Fruit fly (Drosophila melanogaster) whole organism, wandering third instar larva: ENCODE results near the gene Mf.

Experiments
- Abd-B ChIP-seq: fragments of >200 bp; optimal IDR thresholded peaks from 2 replicates; lab custom pipeline; 2017; ENCODE audit warnings: missing biosample characterization, missing genetic modification characterization
- CG9705 ChIP-seq: fragments of 200-800 bp; sonication (Bioruptor generic); optimal IDR thresholded peaks from 2 replicates; lab custom pipeline; 2018; ENCODE audit warnings: missing biosample characterization, mild to moderate bottlenecking, missing genetic modification characterization
- Dfd ChIP-seq: fragments of >200 bp; optimal IDR thresholded peaks from 2 replicates; lab custom pipeline; 2017; ENCODE audit warnings: missing biosample characterization, missing genetic modification characterization
- Dif ChIP-seq: fragments of 200-275, 200-300 bp; sonication (Bioruptor generic); optimal IDR thresholded peaks from 2 replicates; lab custom pipeline; 2018; ENCODE audit warnings: missing biosample characterization, missing genetic modification characterization; ENCODE audit not compliant: partially characterized antibody
- GATAd ChIP-seq: sonication (Bioruptor generic); optimal IDR thresholded peaks from 2 replicates; lab custom pipeline; 2016; ENCODE audit warnings: missing biosample characterization, missing genetic modification characterization
- HLH106 ChIP-seq: fragments of 200-800 bp; optimal IDR thresholded peaks from 3 replicates; lab custom pipeline; 2019; ENCODE audit warnings: missing biosample characterization, mild to moderate bottlenecking, missing genetic modification characterization, moderate library complexity
- Hr78 ChIP-seq: fragments of >200 bp; optimal IDR thresholded peaks from 2 replicates; lab custom pipeline; 2017; ENCODE audit warnings: missing biosample characterization, missing genetic modification characterization
- Mio ChIP-seq: sonication (Bioruptor generic); optimal IDR thresholded peaks from 2 replicates; lab custom pipeline; 2016; ENCODE audit warnings: missing biosample characterization, missing genetic modification characterization
- Myc ChIP-seq: fragments of >200 bp; optimal IDR thresholded peaks from 2 replicates; lab custom pipeline; 2017
- OdsH ChIP-seq: fragments of 200-800 bp; sonication (Bioruptor generic); optimal IDR thresholded peaks from 2 replicates; lab custom pipeline; 2016; ENCODE audit warnings: missing biosample characterization, mild to moderate bottlenecking, missing genetic modification characterization
- Rel ChIP-seq, 2 experiments: fragments of 200-800 bp; sonication (Bioruptor generic) in 1 of 2; optimal IDR thresholded peaks; 2 replicates in 1 of 2; 3 replicates in 1 of 2; lab custom pipeline; 2016 to 2019; ENCODE audit warnings: mild to moderate bottlenecking in 2 of 2, missing biosample characterization in 2 of 2, missing genetic modification characterization in 2 of 2, moderate library complexity in 1 of 2
- Sp1 ChIP-seq: fragments of 200-800 bp; sonication (Bioruptor generic); optimal IDR thresholded peaks from 3 replicates; lab custom pipeline; 2019; ENCODE audit warnings: missing biosample characterization, mild to moderate bottlenecking, missing genetic modification characterization, moderate library complexity
- Vsx2 ChIP-seq: fragments of 200-300, 225-300 bp; sonication (Bioruptor generic); optimal IDR thresholded peaks from 2 replicates; lab custom pipeline; 2018; ENCODE audit warnings: missing biosample characterization, missing genetic modification characterization; ENCODE audit not compliant: partially characterized antibody
- br ChIP-seq: fragments of 200-800 bp; sonication (Bioruptor generic); optimal IDR thresholded peaks from 2 replicates; lab custom pipeline; 2016; ENCODE audit warnings: missing biosample characterization, missing genetic modification characterization
- dl ChIP-seq, 2 experiments: fragments of 175-275, 200-275 bp in 1 of 2; fragments of 200-275 bp in 1 of 2; sonication (Bioruptor generic); optimal IDR thresholded peaks; lab custom pipeline; 2018; ENCODE audit warnings: mild to moderate bottlenecking in 2 of 2, missing biosample characterization in 2 of 2, missing genetic modification characterization in 2 of 2, moderate library complexity in 2 of 2; ENCODE audit not compliant: partially characterized antibody in 2 of 2, insufficient read depth in 1 of 2
- dmrt93B ChIP-seq: fragments of 200-800 bp; sonication (Bioruptor generic); optimal IDR thresholded peaks from 2 replicates; lab custom pipeline; 2018; ENCODE audit warnings: missing biosample characterization, mild to moderate bottlenecking, missing genetic modification characterization
- dsf ChIP-seq: sonication (Bioruptor generic); optimal IDR thresholded peaks from 2 replicates; lab custom pipeline; 2016; ENCODE audit warnings: missing biosample characterization, missing genetic modification characterization, borderline replicate concordance
- ey ChIP-seq: fragments of 200-800 bp; sonication (Bioruptor generic); optimal IDR thresholded peaks from 2 replicates; lab custom pipeline; 2016; ENCODE audit warnings: missing biosample characterization, missing genetic modification characterization
- foxo ChIP-seq, 2 experiments: fragments of 200-800 bp; sonication (Bioruptor generic); optimal IDR thresholded peaks; 2 replicates in 1 of 2; 3 replicates in 1 of 2; lab custom pipeline; 2016 to 2017; ENCODE audit warnings: missing biosample characterization in 2 of 2, missing genetic modification characterization in 2 of 2
- fru ChIP-seq: fragments of 200-800 bp; sonication (Bioruptor generic); optimal IDR thresholded peaks from 3 replicates; lab custom pipeline; 2016; ENCODE audit warnings: missing biosample characterization, mild to moderate bottlenecking, missing genetic modification characterization
- h ChIP-seq: fragments of 200-800 bp; sonication (Bioruptor generic); optimal IDR thresholded peaks from 3 replicates; lab custom pipeline; 2016; ENCODE audit warnings: missing biosample characterization, mild to moderate bottlenecking, missing genetic modification characterization
- jim ChIP-seq: fragments of 175-275, 200-325 bp; sonication (Bioruptor generic); optimal IDR thresholded peaks from 2 replicates; lab custom pipeline; 2016; ENCODE audit warnings: missing biosample characterization, mild to moderate bottlenecking, missing genetic modification characterization
- pan ChIP-seq: fragments of >200 bp; optimal IDR thresholded peaks from 2 replicates; lab custom pipeline; 2017
- psq ChIP-seq: fragments of 200-800 bp; sonication (Bioruptor generic); optimal IDR thresholded peaks from 3 replicates; lab custom pipeline; 2017; ENCODE audit warnings: missing biosample characterization, mild to moderate bottlenecking, missing genetic modification characterization, moderate library complexity
- rgr ChIP-seq: fragments of 200-800 bp; sonication (Bioruptor generic); optimal IDR thresholded peaks from 3 replicates; lab custom pipeline; 2016; ENCODE audit warnings: missing biosample characterization, mild to moderate bottlenecking, missing genetic modification characterization
- sv ChIP-seq: fragments of 200-800 bp; sonication (Bioruptor generic); optimal IDR thresholded peaks from 3 replicates; lab custom pipeline; 2016; ENCODE audit warnings: missing biosample characterization, missing genetic modification characterization
- usp ChIP-seq: fragments of >200 bp; optimal IDR thresholded peaks from 2 replicates; lab custom pipeline; 2017; ENCODE audit warnings: missing biosample characterization, missing genetic modification characterization
- woc ChIP-seq: sonication (Bioruptor generic); optimal IDR thresholded peaks from 2 replicates; lab custom pipeline; 2016; ENCODE audit warnings: missing biosample characterization, mild to moderate bottlenecking, missing genetic modification characterization

Mf gene

dm6 chr3R:15139816-15140473, 41.4 kb downstream of the Mf start, which contains the start of gene CG3987:
CG3987 (plus strand) TSS chr3R:15139958.
- no peak for TF ChIP-seq dmrt93B (GFP tag; lab: Kevin White, UChicago)
- peak; percentile 62 for TF ChIP-seq Dif (GFP tag; lab: Kevin White, UChicago)
- TF ChIP-seq Vsx2 (GFP tag; lab: Kevin White, UChicago), result peak; percentile 58
- no peak for TF ChIP-seq Abd-B (GFP tag; lab: Kevin White, UChicago)
- no peak for TF ChIP-seq Rel (GFP tag; optimal IDR thresholded peaks at IDR 0.05; lab: Kevin White, UChicago)
- peak; percentile 98 for TF ChIP-seq Rel (tag; optimal IDR thresholded peaks at IDR 0.05; lab: Kevin White, UChicago)
- TF ChIP-seq usp (GFP tag; lab: Kevin White, UChicago), result no peak

dm6 chr3R:15139010-15139815, 42.1 kb downstream of the Mf start:
- TF ChIP-seq dl (GFP tag; optimal IDR thresholded peaks at IDR 0.05; lab: Kevin White, UChicago; ENCODE audit: insufficient read depth in 1 of 2, partially characterized antibody in 2 of 2) (no peak), jim (no peak), foxo (GFP tag; optimal IDR thresholded peaks at IDR 0.05; lab: Kevin White, UChicago) (peak in 1 of 2 experiments; percentile 31), HLH106 (peak; percentile 16), fru (GFP tag; lab: Kevin White, UChicago) (peak; percentile 46), ey (GFP tag; lab: Kevin White, UChicago) (peak; percentile 51), Mio (no peak), sv (peak; percentile 24), woc (GFP tag; lab: Kevin White, UChicago) (no peak), rgr (GFP tag; lab: Kevin White, UChicago) (peak; percentile 34), Sp1 (peak; percentile 62), usp (GFP tag; lab: Kevin White, UChicago) (no peak), Vsx2 (GFP tag; lab: Kevin White, UChicago) (peak; percentile 2), OdsH (GFP tag; lab: Kevin White, UChicago) (peak; percentile 37), psq (GFP tag; lab: Kevin White, UChicago) (peak; percentile 15), GATAd (no peak)

- TF ChIP-seq Hr78 (GFP tag; lab: Kevin White, UChicago) (no peak), woc (GFP tag; lab: Kevin White, UChicago) (no peak), Rel (GFP tag; optimal IDR thresholded peaks at IDR 0.05; lab: Kevin White, UChicago) (no peak), Rel (tag; optimal IDR thresholded peaks at IDR 0.05; lab: Kevin White, UChicago) (no peak), pan (no peak), rgr (GFP tag; lab: Kevin White, UChicago) (no peak), Mio (no peak), jim (no peak), psq (GFP tag; lab: Kevin White, UChicago) (no peak), h (GFP tag; lab: Kevin White, UChicago) (no peak), HLH106 (no peak), dsf (no peak), CG9705 (no peak), foxo (GFP tag; optimal IDR thresholded peaks at IDR 0.05; lab: Kevin White, UChicago) (no peak), Myc (lab: Kevin White, UChicago) (no peak), Dfd (no peak), fru (GFP tag; lab: Kevin White, UChicago) (no peak), Abd-B (GFP tag; lab: Kevin White, UChicago) (no peak)
- TF ChIP-seq, all 38 proteins: peak for 0
These were observed 43.1 kb downstream of the Mf start for dm6 chr3R:15138251-15138650.

- no peak for TF ChIP-seq usp (GFP tag; lab: Kevin White, UChicago)
These were observed 44.5 kb downstream of the Mf start, which contains the start of the genes CG6912 and CG3984 for dm6 chr3R:15136846-15137245. CG6912 (minus strand) TSS chr3R:15137004. CG3984 (plus strand) TSS chr3R:15137148.

dm6 chr3R:15136015-15136414, 45.3 kb downstream of the Mf start:
- TF ChIP-seq Vsx2 (GFP tag; lab: Kevin White, UChicago) (no peak), psq (GFP tag; lab: Kevin White, UChicago) (no peak), br (GFP tag; lab: Kevin White, UChicago) (no peak)
